Fruit fly (Drosophila melanogaster) whole organism, prepupa: ENCODE results near the gene GlcAT-I.

Experiments
- CG16779 ChIP-seq: fragments of 200-800 bp; sonication (Bioruptor generic); optimal IDR thresholded peaks from 3 replicates; lab custom pipeline; 2017; ENCODE audit warnings: missing biosample characterization, mild to moderate bottlenecking, missing genetic modification characterization
- eg ChIP-seq: fragments of 200-800 bp; sonication (Bioruptor generic); IDR thresholded peaks from 3 replicates; pipeline ENCODE4 v1.3.6; 2022; ENCODE audit warnings: missing biosample characterization, missing genetic modification characterization
- vri ChIP-seq: fragments of 200-800 bp; sonication (Bioruptor generic); optimal IDR thresholded peaks from 3 replicates; lab custom pipeline; 2016; ENCODE audit warnings: missing biosample characterization, mild to moderate bottlenecking, missing genetic modification characterization

DNA sequence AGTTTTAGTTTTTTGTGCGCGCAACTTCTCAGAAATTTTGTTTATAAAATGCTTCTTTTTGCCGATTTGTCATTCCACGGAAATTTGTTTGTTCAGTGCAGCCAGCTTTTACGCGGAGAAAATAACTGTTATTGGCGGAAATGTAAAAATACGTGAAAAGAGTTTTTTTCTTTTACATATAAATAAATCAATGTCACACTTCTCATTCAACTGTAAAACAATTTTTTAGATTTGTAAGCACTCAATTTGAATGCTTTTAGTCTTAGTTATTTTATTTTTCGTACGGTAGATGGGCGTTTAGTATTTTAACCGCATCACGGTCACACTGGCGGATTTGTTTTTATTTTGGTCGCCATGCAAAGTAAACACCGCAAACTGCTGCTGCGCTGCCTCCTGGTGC is 26.9 kb upstream of the GlcAT-I start, which contains the start of the genes Xpac and brn:
- TF ChIP-seq vri (GFP tag; lab: Kevin White, UChicago) (no peak), CG16779 (tag; lab: Kevin White, UChicago) (no peak), eg (GFP tag; lab: Robert Waterston, UW) (no peak)
